Worm (Caenorhabditis elegans): ENCODE data around the gene flp-13.
A peak's percentile ranks its signal among the peaks of the same experiment; 100 is the strongest.

flp-13 gene

DNA sequence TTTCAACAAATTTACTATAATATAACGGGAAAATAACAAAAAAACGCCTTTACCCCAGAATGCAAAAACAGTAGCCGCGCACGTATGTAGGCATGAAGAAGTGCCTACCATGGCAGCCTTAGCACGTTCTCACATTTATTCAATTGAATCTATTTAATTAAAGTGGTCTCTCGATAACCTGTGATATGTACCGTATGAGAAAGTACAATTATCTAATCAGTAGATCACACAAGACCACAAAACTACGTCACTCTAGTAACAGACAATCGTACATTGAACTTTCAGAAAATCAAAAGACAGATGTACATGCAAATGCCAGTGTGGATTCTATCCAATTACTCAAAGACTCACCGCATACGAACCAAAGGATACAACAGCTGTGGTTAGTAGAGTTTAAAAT is 14.0 kb upstream of the flp-13 start:
- TF ChIP-seq nhr-179 (tag; optimal IDR thresholded peaks at IDR 0.05) (no peak), lin-26 (GFP tag; IDR thresholded peaks at IDR 0.05) (no peak), dpl-1 (GFP tag; optimal IDR thresholded peaks at IDR 0.05) (no peak), ztf-25 (GFP tag; IDR thresholded peaks at IDR 0.05) (no peak), T26A5.8 (tag; optimal IDR thresholded peaks at IDR 0.05) (no peak), nhr-90 (tag; optimal IDR thresholded peaks at IDR 0.05) (no peak)

DNA sequence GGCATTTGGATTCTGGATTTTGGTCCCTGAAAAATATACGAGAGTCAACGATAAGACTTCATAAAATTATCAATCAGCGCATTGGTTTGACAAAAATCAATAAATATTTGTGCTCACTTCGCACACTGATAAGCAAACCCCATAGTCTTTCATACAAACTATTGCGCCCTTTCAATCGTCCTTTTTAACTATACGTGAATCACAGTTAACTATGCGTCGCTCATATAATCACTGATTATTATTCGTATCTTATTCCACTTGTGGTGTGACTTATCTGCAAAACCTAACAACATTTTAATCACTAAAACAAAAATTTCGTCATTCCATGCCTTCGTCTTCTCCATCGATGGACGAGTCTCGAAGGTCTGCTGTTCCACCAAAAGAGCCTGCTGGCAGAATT is 12.6 kb upstream of the flp-13 start, which contains the start of gene nhr-8:
nhr-8 (plus strand) TSS at position 160 of the 400 bp plus-strand sequence.
- TF ChIP-seq B0261.1 (tag; optimal IDR thresholded peaks at IDR 0.05) (no peak), let-607 (tag; optimal IDR thresholded peaks at IDR 0.05) (peak in 1 of 2 experiments; percentile 14), rec-8 (tag; optimal IDR thresholded peaks at IDR 0.05) (no peak), lin-54 (GFP tag; optimal IDR thresholded peaks at IDR 0.05) (peak; percentile 2), ceh-40 (GFP tag; IDR thresholded peaks at IDR 0.05) (no peak), tbp1 (GFP tag; optimal IDR thresholded peaks at IDR 0.05) (peak; percentile 5), K12H6.12 (tag; optimal IDR thresholded peaks at IDR 0.05) (no peak), ztf-22 (GFP tag; optimal IDR thresholded peaks at IDR 0.05) (peak; percentile 12), nhr-90 (tag; optimal IDR thresholded peaks at IDR 0.05) (no peak), lir-1 (GFP tag; conservative IDR thresholded peaks at IDR 0.05) (no peak), nhr-80 (tag; optimal IDR thresholded peaks at IDR 0.05) (peak; percentile 97), dox-1 (GFP tag; IDR thresholded peaks at IDR 0.05) (peak; percentile 52; the same call in 1 of the 2 replicates), cebp-1 (GFP tag; IDR thresholded peaks at IDR 0.05) (peak; percentile 74; the same call in 1 of the 2 replicates), cebp-1 (tag; optimal IDR thresholded peaks at IDR 0.05) (peak; percentile 75), B0336.3 (GFP tag; IDR thresholded peaks at IDR 0.05) (no peak), atf-7 (tag; optimal IDR thresholded peaks at IDR 0.05) (peak; percentile 50), ets-4 (GFP tag; optimal IDR thresholded peaks at IDR 0.05) (peak; percentile 89), madf-10 (tag; optimal IDR thresholded peaks at IDR 0.05) (peak; percentile 20), ceh-27 (GFP tag; optimal IDR thresholded peaks at IDR 0.05) (no peak), nfyb-1 (GFP tag; IDR thresholded peaks at IDR 0.05) (peak; percentile 70), C06A6.2 (GFP tag; conservative IDR thresholded peaks at IDR 0.05) (no peak)

DNA sequence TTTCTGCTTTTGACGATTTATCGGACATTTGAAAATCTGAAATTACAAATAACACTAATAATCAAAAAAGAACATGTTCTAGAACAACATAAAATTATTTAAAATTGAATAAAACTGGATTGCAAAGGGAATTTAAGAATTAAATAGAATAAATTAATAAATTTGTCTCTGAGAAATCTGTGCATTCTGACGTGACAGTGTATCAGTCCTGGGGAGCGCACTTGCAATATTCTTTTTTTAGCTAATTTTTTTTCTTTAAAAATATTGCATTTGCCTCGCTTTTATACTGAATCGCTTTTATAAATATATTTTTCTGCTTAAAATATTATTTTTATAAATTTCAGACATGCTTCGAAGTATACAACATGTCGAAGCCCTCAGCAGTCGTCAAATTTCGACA is 11.5 kb upstream of the flp-13 start, which contains the start of the genes mrpl-1, emc-6 and mrps-24:
mrpl-1 (minus strand) TSS at position 1 of the 400 bp plus-strand sequence.
emc-6 (minus strand) TSS at position 36 of the 400 bp plus-strand sequence.
mrps-24 (plus strand) TSS at position 345 of the 400 bp plus-strand sequence.
- TF ChIP-seq cebp-1 (GFP tag; IDR thresholded peaks at IDR 0.05) (no peak), cebp-1 (tag; optimal IDR thresholded peaks at IDR 0.05) (peak; percentile 54), snpc-4 (GFP tag; optimal IDR thresholded peaks at IDR 0.05) (peak; percentile 56), snpc-4 (tag; optimal IDR thresholded peaks at IDR 0.05) (peak in 3 of 4 experiments; percentile 30 to 64 (median 48)), lin-40 (tag; optimal IDR thresholded peaks at IDR 0.05) (peak; percentile 16), efl-1 (GFP tag; optimal IDR thresholded peaks at IDR 0.05) (peak; percentile 1), egl-18 (GFP tag; IDR thresholded peaks at IDR 0.05) (no peak), F23B12.7 (tag; optimal IDR thresholded peaks at IDR 0.05; ENCODE audit: insufficient read depth) (peak; percentile 74), attf-5 (GFP tag; optimal IDR thresholded peaks at IDR 0.05) (peak; percentile 73), attf-3 (GFP tag; conservative IDR thresholded peaks at IDR 0.05) (peak; percentile 40; the same call in 1 of the 2 replicates), hmg-20 (GFP tag; IDR thresholded peaks at IDR 0.05) (no peak), athp-1 (tag; optimal IDR thresholded peaks at IDR 0.05) (no peak), tbp1 (GFP tag; optimal IDR thresholded peaks at IDR 0.05) (peak; percentile 23), lin-54 (GFP tag; optimal IDR thresholded peaks at IDR 0.05) (peak; percentile 24), pbrm-1 (GFP tag; IDR thresholded peaks at IDR 0.05) (no peak), F33H1.4 (GFP tag; IDR thresholded peaks at IDR 0.05) (peak; percentile 25), dpl-1 (GFP tag; optimal IDR thresholded peaks at IDR 0.05) (peak; percentile 14), ZK185.1 (tag; optimal IDR thresholded peaks at IDR 0.05; ENCODE audit: poor library complexity, severe bottlenecking) (peak; percentile 25), snpc-1.3 (tag; optimal IDR thresholded peaks at IDR 0.05; ENCODE audit: insufficient read depth) (peak; percentile 72), hlh-26 (GFP tag; conservative IDR thresholded peaks at IDR 0.05) (no peak), lsl-1 (GFP tag; optimal IDR thresholded peaks at IDR 0.05) (peak; percentile 20), mcd-1 (GFP tag; IDR thresholded peaks at IDR 0.05) (peak; percentile 92), D2030.7 (GFP tag; IDR thresholded peaks at IDR 0.05) (0 out of 2 replicates have a peak, but pooled peaks have one; percentile 7), lin-35 (GFP tag; optimal IDR thresholded peaks at IDR 0.05) (peak in 1 of 3 experiments; percentile 75)
